Worm (Caenorhabditis elegans) whole organism, young adult: Measurements from ENCODE around the gene Y49E10.27.
A peak's percentile ranks its signal among the peaks of the same experiment; 100 is the strongest.

Experiments
- B0261.1 ChIP-seq: sonication (generic microtip); optimal IDR thresholded peaks from 2 replicates; lab custom pipeline; 2016; ENCODE audit warnings: mild to moderate bottlenecking, missing genetic modification characterization, moderate library complexity, missing compliant biosample characterization
- C17E4.6 ChIP-seq: fragments of 200-800 bp; sonication (Bioruptor generic); IDR thresholded peaks from 2 replicates; pipeline ENCODE4 v1.3.6; 2022; ENCODE audit warnings: missing genetic modification reagents, missing genetic modification characterization, missing compliant biosample characterization
- D2030.7 ChIP-seq: fragments of 200-800 bp; sonication (Bioruptor generic); IDR thresholded peaks from 2 replicates; pipeline ENCODE4 v1.3.6; 2022; ENCODE audit warnings: missing genetic modification reagents, missing genetic modification characterization, missing compliant biosample characterization
- F23B12.7 ChIP-seq: sonication (generic microtip); optimal IDR thresholded peaks from 2 replicates; lab custom pipeline; 2017; ENCODE audit warnings: missing genetic modification characterization, mild to moderate bottlenecking, missing compliant biosample characterization, antibody characterized with exemption, moderate library complexity; ENCODE audit not compliant: insufficient read depth
- F33H1.4 ChIP-seq: fragments of 200-800 bp; sonication (Bioruptor generic); IDR thresholded peaks from 2 replicates; pipeline ENCODE4 v1.3.6; 2022; ENCODE audit warnings: missing genetic modification reagents, missing genetic modification characterization, missing compliant biosample characterization
- F39B2.1 ChIP-seq: fragments of 200-800 bp; sonication (Bioruptor generic); IDR thresholded peaks from 2 replicates; pipeline ENCODE4 v1.3.6; 2022; ENCODE audit warnings: missing genetic modification reagents, missing genetic modification characterization, missing compliant biosample characterization
- F49E8.2 ChIP-seq: sonication (generic microtip); optimal IDR thresholded peaks from 3 replicates; lab custom pipeline; 2017; ENCODE audit warnings: missing genetic modification characterization, mild to moderate bottlenecking, missing compliant biosample characterization, antibody characterized with exemption, moderate library complexity; ENCODE audit not compliant: insufficient read depth
- F57C9.4 ChIP-seq: sonication (generic microtip); optimal IDR thresholded peaks from 2 replicates; lab custom pipeline; 2017; ENCODE audit warnings: mild to moderate bottlenecking, missing genetic modification characterization, missing compliant biosample characterization
- Y67H2A.10 ChIP-seq: fragments of 200-800 bp; sonication (Bioruptor generic); conservative IDR thresholded peaks from 2 replicates; pipeline ENCODE4 v1.3.6; 2022; ENCODE audit warnings: missing genetic modification reagents, missing genetic modification characterization, missing compliant biosample characterization
- ama-1 ChIP-seq, 3 experiments: fragments of 150-350 bp in 1 of 3; sonication (generic microtip) in 2 of 3; optimal IDR thresholded peaks; 2 replicates each; lab custom pipeline; 2014 to 2018; ENCODE audit warnings: missing biosample characterization in 2 of 3, missing genetic modification characterization in 2 of 3, missing genetic modification reagents in 2 of 3
- athp-1 ChIP-seq: sonication (generic microtip); optimal IDR thresholded peaks from 2 replicates; lab custom pipeline; 2017; ENCODE audit warnings: mild to moderate bottlenecking, missing genetic modification characterization, missing compliant biosample characterization
- ccch-3 ChIP-seq: fragments of 200-800 bp; sonication (Bioruptor generic); optimal IDR thresholded peaks from 2 replicates; lab custom pipeline; 2018; ENCODE audit warnings: mild to moderate bottlenecking, missing genetic modification characterization, missing compliant biosample characterization
- cebp-1 ChIP-seq, 2 experiments: fragments of 200-800 bp in 1 of 2; sonication (Bioruptor generic) in 1 of 2; sonication (generic microtip) in 1 of 2; IDR thresholded peaks in 1 of 2; optimal IDR thresholded peaks in 1 of 2; 2 replicates each; pipeline versions ENCODE4 v1.3.6 to Lab custom; 2017 to 2022; ENCODE audit warnings: missing compliant biosample characterization in 2 of 2, missing genetic modification characterization in 2 of 2, mild to moderate bottlenecking in 1 of 2, missing genetic modification reagents in 1 of 2, moderate library complexity in 1 of 2
- ceh-100 ChIP-seq: fragments of 200-800 bp; sonication (Bioruptor generic); IDR thresholded peaks from 2 replicates; pipeline ENCODE4 v1.3.6; 2022; ENCODE audit warnings: missing genetic modification reagents, missing genetic modification characterization, missing compliant biosample characterization
- ceh-27 ChIP-seq: fragments of 200-800 bp; sonication (Bioruptor generic); optimal IDR thresholded peaks from 2 replicates; lab custom pipeline; 2018; ENCODE audit warnings: mild to moderate bottlenecking, missing genetic modification characterization, moderate library complexity, missing compliant biosample characterization
- ceh-40 ChIP-seq: fragments of 200-800 bp; sonication (Bioruptor generic); IDR thresholded peaks from 2 replicates; pipeline ENCODE4 v1.3.6; 2022; ENCODE audit warnings: missing genetic modification characterization, missing compliant biosample characterization
- ceh-58 ChIP-seq: fragments of 200-800 bp; sonication (Bioruptor generic); IDR thresholded peaks from 2 replicates; pipeline ENCODE4 v1.3.6; 2022; ENCODE audit warnings: missing genetic modification characterization, missing compliant biosample characterization
- ceh-91 ChIP-seq: fragments of 200-800 bp; sonication (Bioruptor generic); IDR thresholded peaks from 2 replicates; pipeline ENCODE4 v1.3.6; 2022; ENCODE audit warnings: missing genetic modification reagents, missing genetic modification characterization, missing compliant biosample characterization
- chd-7 ChIP-seq: sonication (generic microtip); optimal IDR thresholded peaks from 2 replicates; lab custom pipeline; 2016; ENCODE audit warnings: mild to moderate bottlenecking, missing genetic modification characterization, moderate library complexity, missing compliant biosample characterization
- egl-18 ChIP-seq: fragments of 200-800 bp; sonication (Bioruptor generic); IDR thresholded peaks from 2 replicates; pipeline ENCODE4 v1.3.6; 2022; ENCODE audit warnings: missing genetic modification reagents, missing genetic modification characterization, missing compliant biosample characterization
- egrh-3 ChIP-seq: fragments of 200-800 bp; sonication (Bioruptor generic); IDR thresholded peaks from 2 replicates; pipeline ENCODE4 v1.3.6; 2022; ENCODE audit warnings: missing genetic modification reagents, missing genetic modification characterization, missing compliant biosample characterization
- ets-4 ChIP-seq: fragments of 200-800 bp; sonication (Bioruptor generic); optimal IDR thresholded peaks from 2 replicates; lab custom pipeline; 2018; ENCODE audit warnings: mild to moderate bottlenecking, missing genetic modification characterization, missing compliant biosample characterization
- hmg-1.2 ChIP-seq: fragments of 200-800 bp; sonication (Bioruptor generic); IDR thresholded peaks from 2 replicates; pipeline ENCODE4 v1.3.6; 2022; ENCODE audit warnings: missing genetic modification reagents, missing genetic modification characterization, missing compliant biosample characterization
- lag-1 ChIP-seq: fragments of 200-800 bp; sonication (Bioruptor generic); IDR thresholded peaks from 2 replicates; pipeline ENCODE4 v1.3.6; 2022; ENCODE audit warnings: missing genetic modification reagents, missing genetic modification characterization, missing compliant biosample characterization
- lin-26 ChIP-seq: fragments of 200-800 bp; sonication (Bioruptor generic); IDR thresholded peaks from 2 replicates; pipeline ENCODE4 v1.3.6; 2022; ENCODE audit warnings: missing genetic modification reagents, missing genetic modification characterization, missing compliant biosample characterization
- lir-1 ChIP-seq: fragments of 200-800 bp; sonication (Bioruptor generic); conservative IDR thresholded peaks from 2 replicates; pipeline ENCODE4 v1.3.6; 2022; ENCODE audit warnings: missing genetic modification reagents, missing genetic modification characterization, missing compliant biosample characterization
- lsl-1 ChIP-seq: fragments of 200-800 bp; sonication (Bioruptor generic); optimal IDR thresholded peaks from 2 replicates; lab custom pipeline; 2018; ENCODE audit warnings: mild to moderate bottlenecking, missing genetic modification characterization, moderate library complexity, missing compliant biosample characterization
- madf-10 ChIP-seq: sonication (generic microtip); optimal IDR thresholded peaks from 2 replicates; lab custom pipeline; 2016; ENCODE audit warnings: mild to moderate bottlenecking, missing genetic modification characterization, missing compliant biosample characterization
- madf-8 ChIP-seq: fragments of 200-800 bp; sonication (Bioruptor generic); conservative IDR thresholded peaks from 2 replicates; pipeline ENCODE4 v1.3.6; 2022; ENCODE audit warnings: missing genetic modification reagents, missing genetic modification characterization, missing compliant biosample characterization
- mcd-1 ChIP-seq: fragments of 200-800 bp; sonication (Bioruptor generic); IDR thresholded peaks from 2 replicates; pipeline ENCODE4 v1.3.6; 2022; ENCODE audit warnings: missing genetic modification reagents, missing genetic modification characterization, missing compliant biosample characterization
- nfya-2 ChIP-seq: fragments of 200-800 bp; sonication (Bioruptor generic); IDR thresholded peaks from 2 replicates; pipeline ENCODE4 v1.3.6; 2022; ENCODE audit warnings: missing genetic modification reagents, missing genetic modification characterization, missing compliant biosample characterization
- pha-4 ChIP-seq: fragments of 150-350 bp; sonication (generic microtip); optimal IDR thresholded peaks from 2 replicates; lab custom pipeline; 2014; ENCODE audit warnings: missing biosample characterization, missing genetic modification reagents, missing genetic modification characterization
- snpc-1.3 ChIP-seq: sonication (generic microtip); optimal IDR thresholded peaks from 2 replicates; lab custom pipeline; 2017; ENCODE audit warnings: missing genetic modification characterization, mild to moderate bottlenecking, missing compliant biosample characterization, antibody characterized with exemption, moderate library complexity, missing genotype, missing genetic modification reagents; ENCODE audit not compliant: insufficient read depth
- snpc-3.4 ChIP-seq: sonication (generic microtip); optimal IDR thresholded peaks from 2 replicates; lab custom pipeline; 2017; ENCODE audit warnings: missing genetic modification characterization, mild to moderate bottlenecking, missing compliant biosample characterization, antibody characterized with exemption, moderate library complexity, missing genotype, missing genetic modification reagents
- unc-130 ChIP-seq: sonication (generic microtip); optimal IDR thresholded peaks from 2 replicates; lab custom pipeline; 2016; ENCODE audit warnings: missing genetic modification reagents, missing genetic modification characterization, missing compliant biosample characterization
- unc-62 ChIP-seq: fragments of 150-350 bp; optimal IDR thresholded peaks from 2 replicates; lab custom pipeline; 2014; ENCODE audit warnings: missing biosample characterization, missing genetic modification reagents, missing genetic modification characterization
- ztf-18 ChIP-seq: sonication (generic microtip); optimal IDR thresholded peaks from 2 replicates; lab custom pipeline; 2016; ENCODE audit warnings: missing genotype, mild to moderate bottlenecking, missing genetic modification characterization, missing compliant biosample characterization

The Y49E10.27 gene

DNA sequence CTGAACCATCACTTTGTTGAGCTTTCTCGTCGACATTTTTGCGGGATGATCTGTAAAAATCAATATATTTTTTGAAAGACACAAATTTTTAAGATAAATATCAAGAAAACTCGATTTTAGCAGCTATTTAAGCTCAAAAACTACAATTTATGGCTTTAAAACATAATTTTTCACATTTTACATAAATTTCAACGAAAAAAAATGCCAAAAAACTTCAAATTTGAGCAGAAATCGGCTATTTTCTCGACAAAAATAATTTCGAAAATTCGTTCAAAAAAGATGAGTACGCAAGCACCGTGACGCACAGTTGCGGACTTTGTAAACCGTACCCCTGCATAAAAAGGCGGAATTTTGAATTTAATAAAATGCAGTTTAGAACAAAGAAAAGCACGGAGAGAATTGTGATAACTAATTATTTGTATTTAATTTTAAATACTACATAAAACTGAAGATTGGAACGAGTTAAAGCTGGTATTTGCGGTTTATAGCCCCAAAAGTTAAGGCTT, 4.6 kb upstream of the Y49E10.27 start, which contains the start of gene snr-6 (continued):
- TF ChIP-seq madf-10 (tag; lab: Kevin White, UChicago) (no peak), athp-1 (tag; lab: Kevin White, UChicago) (no peak), lin-26 (no peak), B0261.1 (tag; lab: Kevin White, UChicago) (no peak), egl-18 (GFP tag; lab: Robert Waterston, UW) (no peak), cebp-1 (GFP tag; IDR thresholded peaks at IDR 0.05; lab: Robert Waterston, UW) (no peak), cebp-1 (tag; optimal IDR thresholded peaks at IDR 0.05; lab: Kevin White, UChicago) (no peak), ama-1 (optimal IDR thresholded peaks at IDR 0.05; lab: Kevin White, UChicago) (no peak), ama-1 (GFP tag; optimal IDR thresholded peaks at IDR 0.05; lab: Kevin White, UChicago) (no peak), F33H1.4 (peak; percentile 39), F23B12.7 (tag; lab: Kevin White, UChicago) (peak; percentile 41), pha-4 (tag; lab: Kevin White, UChicago) (no peak), ceh-27 (GFP tag; lab: Kevin White, UChicago) (peak; percentile 17), madf-8 (GFP tag; lab: Robert Waterston, UW) (no peak), ceh-91 (GFP tag; lab: Robert Waterston, UW) (no peak), F57C9.4 (tag; lab: Kevin White, UChicago) (no peak), mcd-1 (GFP tag; lab: Robert Waterston, UW) (peak; percentile 44; the same call in 1 of the 2 replicates), unc-130 (GFP tag; lab: Kevin White, UChicago) (no peak), hmg-1.2 (GFP tag; lab: Robert Waterston, UW) (no peak), chd-7 (tag; lab: Kevin White, UChicago) (no peak), ceh-40 (GFP tag; lab: Robert Waterston, UW) (no peak), D2030.7 (GFP tag; lab: Robert Waterston, UW) (peak; percentile 39; the same call in 1 of the 2 replicates), egrh-3 (GFP tag; lab: Robert Waterston, UW) (no peak), lir-1 (GFP tag; lab: Robert Waterston, UW) (no peak), ccch-3 (GFP tag; lab: Kevin White, UChicago) (no peak), Y67H2A.10 (GFP tag; lab: Robert Waterston, UW) (no peak), snpc-3.4 (tag; lab: Kevin White, UChicago) (peak; percentile 46), ceh-100 (GFP tag; lab: Robert Waterston, UW) (no peak), C17E4.6 (GFP tag; lab: Robert Waterston, UW) (no peak), F49E8.2 (tag; lab: Kevin White, UChicago) (peak; percentile 11), nfya-2 (GFP tag; lab: Robert Waterston, UW) (no peak), unc-62 (no peak), lsl-1 (GFP tag; lab: Kevin White, UChicago) (peak; percentile 83), snpc-1.3 (peak; percentile 6), ceh-58 (GFP tag; lab: Robert Waterston, UW) (no peak), lag-1 (GFP tag; lab: Robert Waterston, UW) (no peak), F39B2.1 (GFP tag; lab: Robert Waterston, UW) (no peak), ztf-18 (tag; lab: Kevin White, UChicago) (no peak), ets-4 (GFP tag; lab: Kevin White, UChicago) (no peak)
